Worm (Caenorhabditis elegans) whole organism, young adult: ENCODE results near the gene K05F1.14.
"Not testable (repeated sequence)": the region's sequence is repeated elsewhere in the genome, so short reads cannot be mapped to it uniquely, and the experiment has no call there.

Experiments
- B0035.1 ChIP-seq: sonication (generic microtip); optimal IDR thresholded peaks from 2 replicates; lab custom pipeline; 2016; ENCODE audit warnings: missing genetic modification characterization, mild to moderate bottlenecking, missing compliant biosample characterization, missing genotype, missing genetic modification reagents
- C06A6.2 ChIP-seq: fragments of 200-800 bp; sonication (Bioruptor generic); conservative IDR thresholded peaks from 2 replicates; pipeline ENCODE4 v1.3.6; 2022; ENCODE audit warnings: missing genetic modification characterization, missing compliant biosample characterization
- F22D6.2 ChIP-seq: sonication (generic microtip); optimal IDR thresholded peaks from 2 replicates; lab custom pipeline; 2016; ENCODE audit warnings: mild to moderate bottlenecking, missing genetic modification characterization, missing compliant biosample characterization
- F39B2.1 ChIP-seq: fragments of 200-800 bp; sonication (Bioruptor generic); IDR thresholded peaks from 2 replicates; pipeline ENCODE4 v1.3.6; 2022; ENCODE audit warnings: missing genetic modification reagents, missing genetic modification characterization, missing compliant biosample characterization
- F49E8.2 ChIP-seq: sonication (generic microtip); optimal IDR thresholded peaks from 3 replicates; lab custom pipeline; 2017; ENCODE audit warnings: missing genetic modification characterization, mild to moderate bottlenecking, missing compliant biosample characterization, antibody characterized with exemption, moderate library complexity; ENCODE audit not compliant: insufficient read depth
- F57C9.4 ChIP-seq: sonication (generic microtip); optimal IDR thresholded peaks from 2 replicates; lab custom pipeline; 2017; ENCODE audit warnings: mild to moderate bottlenecking, missing genetic modification characterization, missing compliant biosample characterization
- K12H6.12 ChIP-seq: fragments of 200-800 bp; sonication (Bioruptor generic); optimal IDR thresholded peaks from 2 replicates; lab custom pipeline; 2018; ENCODE audit warnings: mild to moderate bottlenecking, missing genetic modification characterization, missing compliant biosample characterization
- T26A5.8 ChIP-seq: sonication (generic microtip); optimal IDR thresholded peaks from 2 replicates; lab custom pipeline; 2016; ENCODE audit warnings: missing genetic modification characterization, missing compliant biosample characterization
- Y67H2A.10 ChIP-seq: fragments of 200-800 bp; sonication (Bioruptor generic); conservative IDR thresholded peaks from 2 replicates; pipeline ENCODE4 v1.3.6; 2022; ENCODE audit warnings: missing genetic modification reagents, missing genetic modification characterization, missing compliant biosample characterization
- ZK185.1 ChIP-seq: sonication (generic microtip); optimal IDR thresholded peaks from 2 replicates; lab custom pipeline; 2016; ENCODE audit warnings: mild to moderate bottlenecking, missing genetic modification characterization, missing compliant biosample characterization; ENCODE audit not compliant: poor library complexity, severe bottlenecking
- akir-1 ChIP-seq: fragments of 200-800 bp; sonication (Bioruptor generic); optimal IDR thresholded peaks from 2 replicates; lab custom pipeline; 2018; ENCODE audit warnings: mild to moderate bottlenecking, missing genetic modification characterization, moderate library complexity, missing compliant biosample characterization
- ama-1 ChIP-seq, 3 experiments: fragments of 150-350 bp in 1 of 3; sonication (generic microtip) in 2 of 3; optimal IDR thresholded peaks; 2 replicates each; lab custom pipeline; 2014 to 2018; ENCODE audit warnings: missing biosample characterization in 2 of 3, missing genetic modification characterization in 2 of 3, missing genetic modification reagents in 2 of 3
- aptf-3 ChIP-seq: fragments of 200-800 bp; sonication (Bioruptor generic); IDR thresholded peaks from 2 replicates; pipeline ENCODE4 v1.3.6; 2022; ENCODE audit warnings: missing genetic modification characterization, missing compliant biosample characterization
- attf-3 ChIP-seq: fragments of 200-800 bp; sonication (Bioruptor generic); conservative IDR thresholded peaks from 2 replicates; pipeline ENCODE4 v1.3.6; 2022; ENCODE audit warnings: missing genetic modification reagents, missing genetic modification characterization, missing compliant biosample characterization
- attf-5 ChIP-seq: fragments of 200-800 bp; sonication (Bioruptor generic); optimal IDR thresholded peaks from 2 replicates; lab custom pipeline; 2018; ENCODE audit warnings: mild to moderate bottlenecking, missing genetic modification characterization, missing compliant biosample characterization
- bed-1 ChIP-seq: fragments of 200-800 bp; sonication (Bioruptor generic); IDR thresholded peaks from 2 replicates; pipeline ENCODE4 v1.3.6; 2022; ENCODE audit warnings: missing genetic modification reagents, missing genetic modification characterization, missing compliant biosample characterization
- ceh-58 ChIP-seq: fragments of 200-800 bp; sonication (Bioruptor generic); IDR thresholded peaks from 2 replicates; pipeline ENCODE4 v1.3.6; 2022; ENCODE audit warnings: missing genetic modification characterization, missing compliant biosample characterization
- ceh-79 ChIP-seq: sonication (generic microtip); optimal IDR thresholded peaks from 2 replicates; lab custom pipeline; 2017; ENCODE audit warnings: mild to moderate bottlenecking, missing genetic modification characterization, missing compliant biosample characterization
- ceh-91 ChIP-seq: fragments of 200-800 bp; sonication (Bioruptor generic); IDR thresholded peaks from 2 replicates; pipeline ENCODE4 v1.3.6; 2022; ENCODE audit warnings: missing genetic modification reagents, missing genetic modification characterization, missing compliant biosample characterization
- chd-7 ChIP-seq: sonication (generic microtip); optimal IDR thresholded peaks from 2 replicates; lab custom pipeline; 2016; ENCODE audit warnings: mild to moderate bottlenecking, missing genetic modification characterization, moderate library complexity, missing compliant biosample characterization
- die-1 ChIP-seq: sonication (generic microtip); optimal IDR thresholded peaks from 2 replicates; lab custom pipeline; 2016; ENCODE audit warnings: missing genotype, mild to moderate bottlenecking, missing genetic modification characterization, missing compliant biosample characterization
- dox-1 ChIP-seq: fragments of 200-800 bp; sonication (Bioruptor generic); IDR thresholded peaks from 2 replicates; pipeline ENCODE4 v1.3.6; 2022; ENCODE audit warnings: missing genetic modification reagents, missing genetic modification characterization, missing compliant biosample characterization
- egrh-3 ChIP-seq: fragments of 200-800 bp; sonication (Bioruptor generic); IDR thresholded peaks from 2 replicates; pipeline ENCODE4 v1.3.6; 2022; ENCODE audit warnings: missing genetic modification reagents, missing genetic modification characterization, missing compliant biosample characterization
- gei-17 ChIP-seq: fragments of 200-800 bp; sonication (Bioruptor generic); optimal IDR thresholded peaks from 2 replicates; lab custom pipeline; 2018; ENCODE audit warnings: mild to moderate bottlenecking, missing genetic modification characterization, missing compliant biosample characterization
- hrde-1 ChIP-seq: sonication (generic microtip); optimal IDR thresholded peaks from 2 replicates; lab custom pipeline; 2016; ENCODE audit warnings: missing genetic modification characterization, mild to moderate bottlenecking, missing compliant biosample characterization, moderate library complexity, missing genotype, missing genetic modification reagents, borderline replicate concordance
- lag-1 ChIP-seq: fragments of 200-800 bp; sonication (Bioruptor generic); IDR thresholded peaks from 2 replicates; pipeline ENCODE4 v1.3.6; 2022; ENCODE audit warnings: missing genetic modification reagents, missing genetic modification characterization, missing compliant biosample characterization
- lin-40 ChIP-seq: sonication (generic microtip); optimal IDR thresholded peaks from 2 replicates; lab custom pipeline; 2016; ENCODE audit warnings: missing genetic modification characterization, mild to moderate bottlenecking, missing compliant biosample characterization, missing genotype, missing genetic modification reagents
- lin-54 ChIP-seq: fragments of 200-800 bp; sonication (Bioruptor generic); optimal IDR thresholded peaks from 2 replicates; lab custom pipeline; 2018; ENCODE audit warnings: mild to moderate bottlenecking, missing genetic modification characterization, missing compliant biosample characterization
- lsl-1 ChIP-seq: fragments of 200-800 bp; sonication (Bioruptor generic); optimal IDR thresholded peaks from 2 replicates; lab custom pipeline; 2018; ENCODE audit warnings: mild to moderate bottlenecking, missing genetic modification characterization, moderate library complexity, missing compliant biosample characterization
- lsy-27 ChIP-seq: sonication (generic microtip); optimal IDR thresholded peaks from 2 replicates; lab custom pipeline; 2017; ENCODE audit warnings: missing genetic modification characterization, mild to moderate bottlenecking, missing compliant biosample characterization, antibody characterized with exemption, missing genotype, borderline replicate concordance; ENCODE audit not compliant: insufficient read depth
- madf-10 ChIP-seq: sonication (generic microtip); optimal IDR thresholded peaks from 2 replicates; lab custom pipeline; 2016; ENCODE audit warnings: mild to moderate bottlenecking, missing genetic modification characterization, missing compliant biosample characterization
- nfyb-1 ChIP-seq: fragments of 200-800 bp; sonication (Bioruptor generic); IDR thresholded peaks from 2 replicates; pipeline ENCODE4 v1.3.6; 2022; ENCODE audit warnings: missing genetic modification reagents, missing genetic modification characterization, missing compliant biosample characterization
- pha-4 ChIP-seq: fragments of 150-350 bp; sonication (generic microtip); optimal IDR thresholded peaks from 2 replicates; lab custom pipeline; 2014; ENCODE audit warnings: missing biosample characterization, missing genetic modification reagents, missing genetic modification characterization
- rcor-1 ChIP-seq: fragments of 200-800 bp; sonication (Bioruptor generic); IDR thresholded peaks from 2 replicates; pipeline ENCODE4 v1.3.6; 2022; ENCODE audit warnings: missing genetic modification reagents, missing genetic modification characterization, missing compliant biosample characterization
- rec-8 ChIP-seq, 2 experiments: sonication (generic microtip); optimal IDR thresholded peaks; 2 replicates each; lab custom pipeline; 2016; ENCODE audit warnings: mild to moderate bottlenecking in 2 of 2, missing genetic modification characterization in 2 of 2, missing genetic modification reagents in 2 of 2, missing genotype in 2 of 2, missing biosample characterization in 1 of 2, missing compliant biosample characterization in 1 of 2, moderate library complexity in 1 of 2
- sea-2 ChIP-seq: fragments of 200-800 bp; sonication (Bioruptor generic); IDR thresholded peaks from 2 replicates; pipeline ENCODE4 v1.3.6; 2022; ENCODE audit warnings: missing genetic modification characterization, missing compliant biosample characterization
- snpc-1.1 ChIP-seq: sonication (generic microtip); optimal IDR thresholded peaks from 2 replicates; lab custom pipeline; 2017; ENCODE audit warnings: missing genetic modification characterization, mild to moderate bottlenecking, missing compliant biosample characterization, antibody characterized with exemption, moderate library complexity, missing genotype, missing genetic modification reagents; ENCODE audit not compliant: insufficient read depth
- snpc-1.3 ChIP-seq: sonication (generic microtip); optimal IDR thresholded peaks from 2 replicates; lab custom pipeline; 2017; ENCODE audit warnings: missing genetic modification characterization, mild to moderate bottlenecking, missing compliant biosample characterization, antibody characterized with exemption, moderate library complexity, missing genotype, missing genetic modification reagents; ENCODE audit not compliant: insufficient read depth
- unc-130 ChIP-seq: sonication (generic microtip); optimal IDR thresholded peaks from 2 replicates; lab custom pipeline; 2016; ENCODE audit warnings: missing genetic modification reagents, missing genetic modification characterization, missing compliant biosample characterization
- zim-3 ChIP-seq: sonication (generic microtip); optimal IDR thresholded peaks from 2 replicates; lab custom pipeline; 2017; ENCODE audit warnings: mild to moderate bottlenecking, missing genetic modification characterization, moderate library complexity, missing compliant biosample characterization
- ztf-22 ChIP-seq: fragments of 200-800 bp; sonication (Bioruptor generic); optimal IDR thresholded peaks from 2 replicates; lab custom pipeline; 2018; ENCODE audit warnings: mild to moderate bottlenecking, missing genetic modification characterization, moderate library complexity, missing compliant biosample characterization
- ztf-25 ChIP-seq: fragments of 200-800 bp; sonication (Bioruptor generic); IDR thresholded peaks from 2 replicates; pipeline ENCODE4 v1.3.6; 2022; ENCODE audit warnings: missing genetic modification reagents, missing genetic modification characterization, missing compliant biosample characterization

K05F1.14 gene

DNA sequence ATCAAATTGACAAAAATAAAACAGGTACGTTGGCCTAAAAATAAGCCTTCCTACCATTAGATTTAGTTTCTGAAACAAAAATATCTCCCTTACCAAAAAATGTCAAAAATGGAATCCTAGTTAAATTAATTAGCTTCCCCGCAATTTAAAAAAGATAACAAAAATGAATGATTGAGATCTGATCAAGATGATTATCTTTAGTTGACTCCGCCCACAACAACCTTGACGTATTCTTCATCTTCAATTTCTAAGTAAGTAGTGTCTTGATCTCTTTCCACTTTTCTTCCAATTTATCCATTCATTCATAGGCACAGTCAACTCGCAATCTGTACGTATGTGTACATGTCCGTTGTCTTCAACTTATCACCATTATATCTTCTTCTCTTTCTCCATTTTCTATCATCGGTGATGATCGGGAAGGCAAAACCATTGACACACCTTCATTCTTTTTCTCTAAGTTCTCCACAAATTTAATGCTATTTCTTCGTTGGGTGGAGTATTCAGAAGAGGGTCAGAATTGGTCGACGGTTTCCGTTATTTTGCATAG lies 24.0 kb downstream of the K05F1.14 start:
- TF ChIP-seq Y67H2A.10 (GFP tag; lab: Robert Waterston, UW) (no peak), F39B2.1 (GFP tag; lab: Robert Waterston, UW) (no peak), F57C9.4 (no peak), ZK185.1 (tag; lab: Kevin White, UChicago) (no peak), rcor-1 (GFP tag; lab: Robert Waterston, UW) (no peak), K12H6.12 (tag; lab: Kevin White, UChicago) (no peak), bed-1 (no peak), ceh-58 (no peak), pha-4 (tag; lab: Kevin White, UChicago) (no peak), ama-1 (optimal IDR thresholded peaks at IDR 0.05; lab: Kevin White, UChicago) (no peak), ama-1 (GFP tag; optimal IDR thresholded peaks at IDR 0.05; lab: Kevin White, UChicago) (no peak), lsl-1 (no peak), egrh-3 (GFP tag; lab: Robert Waterston, UW) (no peak), F22D6.2 (no peak), ceh-91 (GFP tag; lab: Robert Waterston, UW) (no peak), C06A6.2 (no peak), ztf-25 (GFP tag; lab: Robert Waterston, UW) (no peak), aptf-3 (GFP tag; lab: Robert Waterston, UW) (no peak), sea-2 (GFP tag; lab: Robert Waterston, UW) (no peak), madf-10 (no peak)

DNA sequence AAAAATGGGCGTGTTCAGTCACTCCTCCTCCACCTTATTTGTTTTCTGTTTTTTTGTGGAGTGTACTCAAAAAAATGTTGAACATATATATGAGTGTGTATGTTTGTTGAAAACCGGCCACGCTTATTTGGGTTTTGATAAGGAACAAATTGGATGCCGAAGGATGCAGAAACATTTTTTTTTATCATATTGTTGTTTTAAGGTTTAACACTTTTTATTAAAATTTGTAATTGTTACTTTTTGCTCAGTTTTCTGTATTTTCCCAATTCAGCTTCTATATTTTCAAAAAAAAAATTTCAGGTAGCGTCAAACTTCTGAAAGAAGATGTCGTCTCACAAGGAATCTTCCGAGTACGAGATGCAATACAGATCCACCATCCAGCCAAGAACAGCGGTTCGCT lies 27.1 kb downstream of the K05F1.14 start, which contains the start of gene ifb-1:
TSS of gene ifb-1 (plus strand) at position 301 of the 400 bp plus-strand sequence.
- TF ChIP-seq lsy-27 (tag; lab: Kevin White, UChicago) (no peak), B0035.1 (tag; lab: Kevin White, UChicago) (no peak), F49E8.2 (tag; lab: Kevin White, UChicago) (no peak), ceh-79 (tag; lab: Kevin White, UChicago) (no peak), T26A5.8 (tag; lab: Kevin White, UChicago) (no peak), aptf-3 (GFP tag; lab: Robert Waterston, UW) (no peak)

DNA sequence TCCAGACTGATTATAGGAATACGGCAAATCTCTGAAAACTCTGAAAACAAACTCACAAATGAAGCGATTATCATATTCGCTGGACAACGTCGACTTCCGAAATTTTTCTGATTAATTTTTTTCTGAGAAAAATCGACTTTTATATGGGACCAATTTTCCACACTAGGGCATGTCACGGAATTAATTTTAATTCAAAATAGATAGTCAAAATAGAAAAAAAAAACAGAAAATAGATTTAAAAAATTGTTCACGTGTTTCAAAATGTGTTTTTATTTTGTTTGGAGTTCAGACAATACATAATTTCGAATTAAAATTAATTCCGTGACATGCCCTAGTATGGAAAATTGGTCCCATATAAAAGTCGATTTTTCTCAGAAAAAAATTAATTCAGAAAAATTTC lies 34.7 kb downstream of the K05F1.14 start, which contains the start of the genes F10C1.3 and F10C1.23:
TSS of gene F10C1.3 (minus strand) at position 101 of the 400 bp plus-strand sequence.
TSS of gene F10C1.23 (plus strand) at position 385 of the 400 bp plus-strand sequence.
- not testable (repeated sequence) for TF ChIP-seq chd-7; attf-5 (GFP tag; lab: Kevin White, UChicago); unc-130 (GFP tag; lab: Kevin White, UChicago)

DNA sequence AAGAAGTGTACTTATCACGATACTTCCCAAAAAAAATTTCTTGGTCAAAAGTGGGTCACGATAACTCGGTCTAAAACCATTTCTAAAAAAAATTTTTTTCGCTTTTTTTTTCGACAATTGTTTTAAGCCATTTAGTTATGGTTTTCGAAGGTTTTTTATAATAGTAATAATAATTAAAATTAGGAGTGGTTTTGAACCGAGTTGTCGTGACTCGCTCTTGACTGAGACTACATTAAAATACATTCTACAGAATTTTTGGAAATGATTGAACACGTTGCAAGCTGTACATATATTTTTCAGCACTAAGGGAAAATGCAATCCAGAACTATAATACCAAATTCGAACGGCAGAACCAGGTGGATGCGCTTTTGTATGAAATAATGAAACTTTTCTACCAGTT lies 38.2 kb downstream of the K05F1.14 start, which contains the start of gene F10C1.8:
TSS of gene F10C1.8 (plus strand) at position 301 of the 400 bp plus-strand sequence.
- no peak for TF ChIP-seq dox-1 (GFP tag; lab: Robert Waterston, UW)
- no peak for TF ChIP-seq rec-8 (tag; optimal IDR thresholded peaks at IDR 0.05; lab: Kevin White, UChicago)
- no peak for TF ChIP-seq lin-54 (GFP tag; lab: Kevin White, UChicago)
- no peak for TF ChIP-seq lin-40 (tag; lab: Kevin White, UChicago)
- TF ChIP-seq hrde-1 (tag; lab: Kevin White, UChicago): no peak
- TF ChIP-seq ztf-25 (GFP tag; lab: Robert Waterston, UW): no peak
- TF ChIP-seq unc-130 (GFP tag; lab: Kevin White, UChicago): no peak
- no peak for TF ChIP-seq B0035.1 (tag; lab: Kevin White, UChicago)
- TF ChIP-seq die-1 (tag; lab: Kevin White, UChicago): no peak
- no peak for TF ChIP-seq lag-1 (GFP tag; lab: Robert Waterston, UW)
- TF ChIP-seq gei-17: no peak
- no peak for TF ChIP-seq nfyb-1 (GFP tag; lab: Robert Waterston, UW)
- TF ChIP-seq snpc-1.3: no peak
- TF ChIP-seq zim-3 (tag; lab: Kevin White, UChicago): no peak
- TF ChIP-seq ztf-22 (GFP tag; lab: Kevin White, UChicago): no peak
- TF ChIP-seq snpc-1.1 (tag; lab: Kevin White, UChicago): no peak
- no peak for TF ChIP-seq akir-1
- no peak for TF ChIP-seq F57C9.4
- TF ChIP-seq attf-3 (GFP tag; lab: Robert Waterston, UW): no peak
